Fruit fly (Drosophila melanogaster): ENCODE data around the gene CG17375.

Gene CG17375

dm6 chr2L:6787973-6788368 lies 17.6 kb downstream of the CG17375 start (continued):
- peak; percentile 73 for TF ChIP-seq CG4318 (GFP tag; optimal IDR thresholded peaks at IDR 0.05)
- peak; percentile 51 for TF ChIP-seq CG3032 (tag; optimal IDR thresholded peaks at IDR 0.05)
- no peak for TF ChIP-seq esn (GFP tag; optimal IDR thresholded peaks at IDR 0.05)
- no peak for TF ChIP-seq CG11902 (GFP tag; optimal IDR thresholded peaks at IDR 0.05)
- peak; percentile 64 for TF ChIP-seq Ets96B (tag; optimal IDR thresholded peaks at IDR 0.05)
- TF ChIP-seq Gug (GFP tag; IDR thresholded peaks at IDR 0.05): peak; percentile 38
- TF ChIP-seq CG6854 (GFP tag; optimal IDR thresholded peaks at IDR 0.05): no peak
- peak; percentile 57 for TF ChIP-seq CG10669 (GFP tag; optimal IDR thresholded peaks at IDR 0.05)
- no peak for TF ChIP-seq ss (GFP tag; optimal IDR thresholded peaks at IDR 0.05)
- peak; percentile 54 for TF ChIP-seq CG10631 (GFP tag; optimal IDR thresholded peaks at IDR 0.05)
- peak; percentile 3 for TF ChIP-seq Eip75B (GFP tag; optimal IDR thresholded peaks at IDR 0.05)
- TF ChIP-seq CG15336 (GFP tag; IDR thresholded peaks at IDR 0.05): peak; percentile 76
- TF ChIP-seq achi (GFP tag; optimal IDR thresholded peaks at IDR 0.05): peak; percentile 76
- TF ChIP-seq dac (GFP tag; optimal IDR thresholded peaks at IDR 0.05): peak; percentile 59
- no peak for TF ChIP-seq CG1621 (tag; optimal IDR thresholded peaks at IDR 0.05)
- TF ChIP-seq CG6808 (GFP tag; optimal IDR thresholded peaks at IDR 0.05): peak; percentile 20
- peak; percentile 79 for TF ChIP-seq CG32006 (GFP tag; optimal IDR thresholded peaks at IDR 0.05)
- no peak for TF ChIP-seq fd85E (GFP tag; optimal IDR thresholded peaks at IDR 0.05)
- peak; percentile 75 for TF ChIP-seq Eip78C (GFP tag)
- peak; percentile 60 for TF ChIP-seq pdm3 (GFP tag; optimal IDR thresholded peaks at IDR 0.05)
- TF ChIP-seq Met (GFP tag; optimal IDR thresholded peaks at IDR 0.05): peak; percentile 18
- TF ChIP-seq CG11762 (GFP tag; optimal IDR thresholded peaks at IDR 0.05; ENCODE audit: insufficient read depth): peak; percentile 56
- TF ChIP-seq Blimp-1 (GFP tag; optimal IDR thresholded peaks at IDR 0.05): no peak
- peak; percentile 10 for TF ChIP-seq spab (GFP tag; optimal IDR thresholded peaks at IDR 0.05)
- TF ChIP-seq cyc (GFP tag; optimal IDR thresholded peaks at IDR 0.05): peak; percentile 44
- peak; percentile 57 for TF ChIP-seq CG31627 (GFP tag; optimal IDR thresholded peaks at IDR 0.05)
- peak; percentile 46 for TF ChIP-seq CG7368 (GFP tag; optimal IDR thresholded peaks at IDR 0.05)

dm6 chr2L:6787029-6787972 lies 18.3 kb downstream of the CG17375 start:
- peak; percentile 96 for TF ChIP-seq pdm3 (GFP tag; optimal IDR thresholded peaks at IDR 0.05)
- peak; percentile 99 for TF ChIP-seq Eip78C (GFP tag)
- TF ChIP-seq vri (GFP tag; optimal IDR thresholded peaks at IDR 0.05): peak; percentile 72
- peak; percentile 91 for TF ChIP-seq Ets96B (tag; optimal IDR thresholded peaks at IDR 0.05)
- TF ChIP-seq CG8632 (GFP tag; optimal IDR thresholded peaks at IDR 0.05): peak; percentile 94
- TF ChIP-seq CG11762 (GFP tag; optimal IDR thresholded peaks at IDR 0.05; ENCODE audit: insufficient read depth): peak; percentile 93
- peak; percentile 62 to 99 for TF ChIP-seq salr (GFP tag; optimal IDR thresholded peaks at IDR 0.05)
- peak; percentile 96 for TF ChIP-seq Hr39 (GFP tag; optimal IDR thresholded peaks at IDR 0.05)
- peak; percentile 92 for TF ChIP-seq Sox102F (GFP tag; optimal IDR thresholded peaks at IDR 0.05)
- TF ChIP-seq CG11294 (GFP tag; IDR thresholded peaks at IDR 0.05): peak; percentile 84
- peak; percentile 91 for TF ChIP-seq CG16779 (tag; optimal IDR thresholded peaks at IDR 0.05)
- peak; percentile 95 for TF ChIP-seq Sox14 (GFP tag; optimal IDR thresholded peaks at IDR 0.05)
- TF ChIP-seq spab (GFP tag; optimal IDR thresholded peaks at IDR 0.05): peak; percentile 94
- TF ChIP-seq CG31627 (GFP tag; optimal IDR thresholded peaks at IDR 0.05): peak; percentile 96
- TF ChIP-seq acj6 (GFP tag; optimal IDR thresholded peaks at IDR 0.05): peak; percentile 94
- peak; percentile 93 for TF ChIP-seq achi (GFP tag; optimal IDR thresholded peaks at IDR 0.05)
- TF ChIP-seq Eip75B (GFP tag; optimal IDR thresholded peaks at IDR 0.05): peak; percentile 96
- TF ChIP-seq ss (GFP tag; optimal IDR thresholded peaks at IDR 0.05): peak; percentile 82 to 87
- peak; percentile 97 for TF ChIP-seq Hr4 (GFP tag; optimal IDR thresholded peaks at IDR 0.05)
- peak; percentile 85 for TF ChIP-seq CG9139 (GFP tag; optimal IDR thresholded peaks at IDR 0.05)
- peak; percentile 94 for TF ChIP-seq CG10631 (GFP tag; optimal IDR thresholded peaks at IDR 0.05)
- TF ChIP-seq Lpt (GFP tag; optimal IDR thresholded peaks at IDR 0.05): peak; percentile 89
- peak; percentile 82 for TF ChIP-seq Blimp-1 (GFP tag; optimal IDR thresholded peaks at IDR 0.05)
- TF ChIP-seq CG6854 (GFP tag; optimal IDR thresholded peaks at IDR 0.05): peak; percentile 84
- peak; percentile 96 for TF ChIP-seq CG6808 (GFP tag; optimal IDR thresholded peaks at IDR 0.05)
- peak; percentile 99 for TF ChIP-seq fkh (GFP tag; optimal IDR thresholded peaks at IDR 0.05)
- TF ChIP-seq topi (GFP tag; optimal IDR thresholded peaks at IDR 0.05): peak; percentile 95
- TF ChIP-seq fd59A (GFP tag; optimal IDR thresholded peaks at IDR 0.05): peak; percentile 93
- peak; percentile 96 for TF ChIP-seq OdsH (GFP tag; optimal IDR thresholded peaks at IDR 0.05)
- peak; percentile 89 for TF ChIP-seq dac (GFP tag; optimal IDR thresholded peaks at IDR 0.05)
- peak; percentile 67 for TF ChIP-seq fd85E (GFP tag; optimal IDR thresholded peaks at IDR 0.05)
- TF ChIP-seq Gug (GFP tag; IDR thresholded peaks at IDR 0.05): peak; percentile 82
- TF ChIP-seq dsx (GFP tag; optimal IDR thresholded peaks at IDR 0.05; ENCODE audit: poor library complexity, severe bottlenecking): peak; percentile 85
- peak; percentile 93 for TF ChIP-seq CG8119 (GFP tag; IDR thresholded peaks at IDR 0.05)

Measured in whole organism, prepupa.